Worm (Caenorhabditis elegans): ENCODE results near the gene K01G5.8.

Gene K01G5.8

ce11 chrIII:10758422-10758821 lies 17.9 kb upstream of the K01G5.8 start, which contains the start of gene K01G5.10:
Gene K01G5.10 (minus strand): TSS chrIII:10758522.
- TF ChIP-seq sea-2 (GFP tag; optimal IDR thresholded peaks at IDR 0.05) (no peak), nhr-23 (tag; optimal IDR thresholded peaks at IDR 0.05) (no peak), aly-2 (tag; optimal IDR thresholded peaks at IDR 0.05) (no peak), daf-12 (tag; optimal IDR thresholded peaks at IDR 0.05) (no peak), lsy-12 (tag; optimal IDR thresholded peaks at IDR 0.05) (no peak), nhr-67 (tag; optimal IDR thresholded peaks at IDR 0.05) (no peak), elt-3 (tag; optimal IDR thresholded peaks at IDR 0.05) (no peak), egl-27 (tag; optimal IDR thresholded peaks at IDR 0.05) (no peak), nhr-11 (tag; optimal IDR thresholded peaks at IDR 0.05) (no peak), snpc-4 (tag; optimal IDR thresholded peaks at IDR 0.05) (no peak), tbx-2 (tag; optimal IDR thresholded peaks at IDR 0.05) (no peak), nhr-43 (tag; optimal IDR thresholded peaks at IDR 0.05; ENCODE audit: poor library complexity, severe bottlenecking) (no peak), nhr-28 (tag; optimal IDR thresholded peaks at IDR 0.05) (no peak), pha-4 (tag; optimal IDR thresholded peaks at IDR 0.05) (no peak), ZK546.5 (tag; optimal IDR thresholded peaks at IDR 0.05) (no peak), ztf-4 (tag; optimal IDR thresholded peaks at IDR 0.05) (no peak)

ce11 chrIII:10757540-10757939 lies 17.0 kb upstream of the K01G5.8 start, which contains the start of gene rnf-113:
Gene rnf-113 (minus strand): TSS chrIII:10757640.
- no peak for TF ChIP-seq lsy-12 (tag; optimal IDR thresholded peaks at IDR 0.05)
- TF ChIP-seq nhr-77 (tag; optimal IDR thresholded peaks at IDR 0.05) = no peak
- no peak for TF ChIP-seq aly-2 (tag; optimal IDR thresholded peaks at IDR 0.05)
- no peak for TF ChIP-seq pqm-1 (tag; optimal IDR thresholded peaks at IDR 0.05)
- TF ChIP-seq nhr-43 (tag; optimal IDR thresholded peaks at IDR 0.05; ENCODE audit: poor library complexity, severe bottlenecking) = no peak
- no peak for TF ChIP-seq ztf-11 (tag; optimal IDR thresholded peaks at IDR 0.05)
- no peak for TF ChIP-seq mml-1 (tag; optimal IDR thresholded peaks at IDR 0.05)
- TF ChIP-seq eor-1 (tag; optimal IDR thresholded peaks at IDR 0.05) = no peak
- TF ChIP-seq mdl-1 (tag; optimal IDR thresholded peaks at IDR 0.05) = no peak
- TF ChIP-seq egl-27 (tag; optimal IDR thresholded peaks at IDR 0.05) = no peak

- no peak for TF ChIP-seq fkh-2 (tag; optimal IDR thresholded peaks at IDR 0.05)
- TF ChIP-seq nfya-1 (tag; optimal IDR thresholded peaks at IDR 0.05; ENCODE audit: insufficient read depth) = no peak
- no peak for TF ChIP-seq mml-1 (tag; optimal IDR thresholded peaks at IDR 0.05)
- TF ChIP-seq nhr-67 (tag; optimal IDR thresholded peaks at IDR 0.05) = no peak
These were observed 15.0 kb upstream of the K01G5.8 start, which contains the start of gene hpl-2 for ce11 chrIII:10755480-10756066. Gene hpl-2 (minus strand): TSS chrIII:10755530.

ce11 chrIII:10754379-10754778 lies 13.8 kb upstream of the K01G5.8 start:
- TF ChIP-seq nhr-12 (tag; optimal IDR thresholded peaks at IDR 0.05) = no peak
- TF ChIP-seq nhr-11 (tag; optimal IDR thresholded peaks at IDR 0.05) = no peak
- TF ChIP-seq lin-39 (tag; optimal IDR thresholded peaks at IDR 0.05) = no peak
- TF ChIP-seq R02D3.7 (tag; optimal IDR thresholded peaks at IDR 0.05) = no peak
- TF ChIP-seq nhr-25 (tag; optimal IDR thresholded peaks at IDR 0.05) = no peak
- no peak for TF ChIP-seq ztf-11 (tag; optimal IDR thresholded peaks at IDR 0.05)
- no peak for TF ChIP-seq nhr-43 (tag; optimal IDR thresholded peaks at IDR 0.05; ENCODE audit: poor library complexity, severe bottlenecking)
- no peak for TF ChIP-seq elt-2 (tag; optimal IDR thresholded peaks at IDR 0.05)
- no peak for TF ChIP-seq nhr-237 (tag; optimal IDR thresholded peaks at IDR 0.05)
- TF ChIP-seq daf-12 (tag; optimal IDR thresholded peaks at IDR 0.05) = no peak

ce11 chrIII:10750043-10750442 lies 9.5 kb upstream of the K01G5.8 start, which contains the start of gene enu-3.6:
Gene enu-3.6 (plus strand): TSS chrIII:10750434.
- peak; percentile 1 for TF ChIP-seq elt-2 (tag; optimal IDR thresholded peaks at IDR 0.05)

Measured in whole organism, L3 larva.